Worm (Caenorhabditis elegans) whole organism, mixed stage, embryonic: Measurements from ENCODE around the gene coa-7.

Source experiments
- ces-1 ChIP-seq: fragments of 150-350 bp; optimal IDR thresholded peaks from 2 replicates; lab custom pipeline; 2014; ENCODE audit warnings: missing biosample characterization, missing genetic modification reagents, missing genetic modification characterization
- cnd-1 ChIP-seq: fragments of 200-800 bp; sonication (Bioruptor generic); optimal IDR thresholded peaks from 2 replicates; lab custom pipeline; 2018; ENCODE audit warnings: mild to moderate bottlenecking, missing genetic modification characterization, missing compliant biosample characterization
- elt-3 ChIP-seq: fragments of 150-350 bp; optimal IDR thresholded peaks from 2 replicates; lab custom pipeline; 2014; ENCODE audit warnings: missing biosample characterization, missing genetic modification characterization
- lsy-2 ChIP-seq: fragments of 150-350 bp; optimal IDR thresholded peaks from 2 replicates; lab custom pipeline; 2014; ENCODE audit warnings: missing biosample characterization, missing genetic modification characterization
- nhr-12 ChIP-seq: fragments of 150-350 bp; optimal IDR thresholded peaks from 2 replicates; lab custom pipeline; 2014; ENCODE audit warnings: missing biosample characterization, missing genetic modification characterization
- nhr-28 ChIP-seq: fragments of 150-350 bp; optimal IDR thresholded peaks from 2 replicates; lab custom pipeline; 2014; ENCODE audit warnings: missing biosample characterization, missing genetic modification characterization
- pha-4 ChIP-seq: fragments of 150-350 bp; optimal IDR thresholded peaks from 2 replicates; lab custom pipeline; 2018; ENCODE audit warnings: missing biosample characterization, missing genetic modification reagents, missing genetic modification characterization
- sem-2 ChIP-seq: fragments of 200-800 bp; sonication (Bioruptor generic); optimal IDR thresholded peaks from 2 replicates; lab custom pipeline; 2018; ENCODE audit warnings: mild to moderate bottlenecking, missing genetic modification characterization, missing compliant biosample characterization
- snpc-4 ChIP-seq: fragments of 150-350 bp; optimal IDR thresholded peaks from 2 replicates; lab custom pipeline; 2014; ENCODE audit warnings: missing biosample characterization, missing genetic modification characterization
- tbx-8 ChIP-seq: fragments of 200-800 bp; sonication (Bioruptor generic); optimal IDR thresholded peaks from 2 replicates; lab custom pipeline; 2018; ENCODE audit warnings: mild to moderate bottlenecking, missing genetic modification characterization, moderate library complexity, missing compliant biosample characterization
- unc-62 ChIP-seq: fragments of 150-350 bp; optimal IDR thresholded peaks from 2 replicates; lab custom pipeline; 2014; ENCODE audit warnings: missing biosample characterization, missing genetic modification reagents, missing genetic modification characterization
- ztf-11 ChIP-seq: fragments of 150-350 bp; optimal IDR thresholded peaks from 2 replicates; lab custom pipeline; 2014; ENCODE audit warnings: missing biosample characterization, missing genetic modification characterization

DNA sequence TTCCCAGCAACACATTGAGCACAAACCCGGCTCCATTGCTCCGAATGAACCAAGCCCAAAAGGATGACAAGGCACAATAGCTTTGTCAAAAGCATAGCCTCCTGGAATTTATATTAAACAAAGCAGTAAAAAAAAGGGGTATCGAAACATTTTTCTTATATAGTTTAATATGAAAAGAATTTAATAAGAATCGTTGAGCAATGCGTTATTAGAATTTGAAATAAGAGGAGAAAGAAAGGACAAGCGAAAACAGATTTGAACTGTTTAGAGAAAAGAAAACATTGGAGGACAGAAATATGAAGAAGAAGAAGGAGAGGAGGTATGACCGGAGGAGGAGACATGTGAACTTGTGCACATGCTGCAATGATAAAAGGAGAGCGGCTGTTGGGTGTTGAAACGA lies 34.2 kb upstream of the coa-7 start, which contains the start of gene C47D12.5:
- TF ChIP-seq nhr-12 (tag; lab: Kevin White, UChicago) (no peak), ztf-11 (no peak), cnd-1 (tag; lab: Kevin White, UChicago) (no peak), ces-1 (GFP tag; lab: Kevin White, UChicago) (no peak), lsy-2 (no peak), elt-3 (tag; lab: Kevin White, UChicago) (no peak), sem-2 (GFP tag; lab: Kevin White, UChicago) (no peak), unc-62 (no peak), tbx-8 (GFP tag; lab: Kevin White, UChicago) (no peak), nhr-28 (tag; lab: Kevin White, UChicago) (no peak), snpc-4 (tag; lab: Kevin White, UChicago) (no peak), pha-4 (no peak)
